Worm (Caenorhabditis elegans) whole organism, early embryonic: ENCODE results near the gene clec-2.
"Not testable (repeated sequence)": the region's sequence is repeated elsewhere in the genome, so short reads cannot be mapped to it uniquely, and the experiment has no call there.

Experiments
- B0310.2 ChIP-seq: sonication (generic microtip); optimal IDR thresholded peaks from 2 replicates; lab custom pipeline; 2016; ENCODE audit warnings: mild to moderate bottlenecking, missing genetic modification characterization, missing compliant biosample characterization
- ama-1 ChIP-seq: fragments of 150-350 bp; optimal IDR thresholded peaks from 2 replicates; lab custom pipeline; 2014
- ceh-36 ChIP-seq: sonication (generic microtip); optimal IDR thresholded peaks from 2 replicates; lab custom pipeline; 2016; ENCODE audit warnings: missing genetic modification characterization, inconsistent platforms, missing compliant biosample characterization
- ets-7 ChIP-seq: sonication (generic microtip); optimal IDR thresholded peaks from 2 replicates; lab custom pipeline; 2016; ENCODE audit warnings: missing genotype, missing genetic modification characterization, missing compliant biosample characterization
- flt-1 ChIP-seq: fragments of 200-800 bp; sonication (Bioruptor generic); IDR thresholded peaks from 2 replicates; pipeline ENCODE4 v1.3.6; 2022; ENCODE audit warnings: missing genetic modification characterization, missing compliant biosample characterization
- hnd-1 ChIP-seq: sonication (generic microtip); optimal IDR thresholded peaks from 2 replicates; lab custom pipeline; 2016; ENCODE audit warnings: missing genetic modification characterization, missing compliant biosample characterization
- scrt-1 ChIP-seq: fragments of 200-800 bp; sonication (Bioruptor generic); IDR thresholded peaks from 2 replicates; pipeline ENCODE4 v1.3.6; 2022; ENCODE audit warnings: missing genetic modification characterization, missing compliant biosample characterization
- sea-1 ChIP-seq: fragments of 200-800 bp; sonication (Bioruptor generic); conservative IDR thresholded peaks from 2 replicates; pipeline ENCODE4 v1.3.6; 2022; ENCODE audit warnings: missing genetic modification characterization, missing compliant biosample characterization
- tbx-11 ChIP-seq: fragments of 200-800 bp; sonication (Bioruptor generic); IDR thresholded peaks from 2 replicates; pipeline ENCODE4 v1.3.6; 2022; ENCODE audit warnings: missing genetic modification characterization, missing compliant biosample characterization
- tbx-37 ChIP-seq: fragments of 200-800 bp; sonication (Bioruptor generic); conservative IDR thresholded peaks from 2 replicates; pipeline ENCODE4 v1.3.6; 2022; ENCODE audit warnings: missing genetic modification reagents, missing genetic modification characterization, missing compliant biosample characterization

DNA sequence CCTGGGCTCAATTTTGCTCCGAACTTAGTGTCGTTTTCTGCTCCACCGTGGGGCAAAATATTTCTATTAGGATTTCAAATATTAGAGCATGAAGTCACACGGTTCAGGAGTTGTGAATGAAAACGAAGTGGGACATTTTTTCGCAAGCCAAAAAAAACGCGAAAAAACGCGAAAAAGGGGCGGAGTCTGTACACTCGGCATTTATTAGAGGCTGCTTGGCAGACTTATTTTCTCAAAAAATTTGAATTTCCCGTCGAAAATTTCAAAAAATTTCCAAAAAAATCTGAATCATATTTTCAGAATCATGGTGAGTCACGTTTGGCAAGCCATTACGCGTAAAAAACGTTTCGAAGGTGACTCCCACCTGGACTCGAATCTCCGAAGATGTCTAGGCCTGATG, 9.2 kb upstream of the clec-2 start, which contains the start of gene B0454.6:
- TF ChIP-seq B0310.2 (tag; lab: Kevin White, UChicago); ama-1; scrt-1; tbx-37 (GFP tag; lab: Robert Waterston, UW); ets-7 (tag; lab: Kevin White, UChicago); tbx-11; sea-1 (GFP tag; lab: Robert Waterston, UW); hnd-1 (tag; lab: Kevin White, UChicago); ceh-36 (tag; lab: Kevin White, UChicago); flt-1: not testable (repeated sequence)
